Worm (Caenorhabditis elegans) whole organism, L4 larva: ENCODE results near the gene pqn-18.

Experiments used
- D1046.2 ChIP-seq: fragments of 200-800 bp; sonication (Bioruptor generic); IDR thresholded peaks from 2 replicates; pipeline ENCODE4 v1.3.6; 2022; ENCODE audit warnings: missing genetic modification characterization, missing compliant biosample characterization
- R02D3.7 ChIP-seq: fragments of 150-350 bp; sonication (generic microtip); optimal IDR thresholded peaks from 3 replicates; lab custom pipeline; 2014; ENCODE audit warnings: missing biosample characterization, missing genetic modification characterization
- T20F7.1 ChIP-seq: fragments of 200-800 bp; sonication (Bioruptor generic); optimal IDR thresholded peaks from 2 replicates; lab custom pipeline; 2018; ENCODE audit warnings: mild to moderate bottlenecking, missing genetic modification characterization, missing compliant biosample characterization
- T26A8.4 ChIP-seq: fragments of 200-800 bp; sonication (Bioruptor generic); IDR thresholded peaks from 2 replicates; pipeline ENCODE4 v1.3.6; 2022; ENCODE audit warnings: missing genetic modification characterization, missing compliant biosample characterization
- ZK546.5 ChIP-seq, 2 experiments: sonication (generic microtip); optimal IDR thresholded peaks; 2 replicates each; lab custom pipeline; 2017; ENCODE audit warnings: missing biosample characterization in 2 of 2, missing genetic modification characterization in 2 of 2
- aha-1 ChIP-seq: fragments of 150-350 bp; peaks from one replicate; lab custom pipeline; 2014; ENCODE audit warnings: missing biosample characterization, missing genetic modification characterization
- aly-2 ChIP-seq: sonication (generic microtip); optimal IDR thresholded peaks from 2 replicates; lab custom pipeline; 2018; ENCODE audit warnings: missing biosample characterization, missing genetic modification characterization
- ama-1 ChIP-seq: fragments of 150-350 bp; optimal IDR thresholded peaks from 2 replicates; lab custom pipeline; 2014; ENCODE audit warnings: inconsistent platforms, mixed read lengths
- ceh-32 ChIP-seq: sonication (generic microtip); optimal IDR thresholded peaks from 2 replicates; lab custom pipeline; 2016; ENCODE audit warnings: mild to moderate bottlenecking, missing genetic modification characterization, missing compliant biosample characterization; ENCODE audit not compliant: poor library complexity
- daf-16 ChIP-seq, 3 experiments: sonication (generic microtip); optimal IDR thresholded peaks; 2 replicates each; lab custom pipeline; 2016 to 2017; ENCODE audit warnings: missing genetic modification characterization in 3 of 3, missing genetic modification reagents in 3 of 3, mild to moderate bottlenecking in 2 of 3, missing compliant biosample characterization in 2 of 3, missing biosample characterization in 1 of 3, moderate library complexity in 1 of 3
- dmd-6 ChIP-seq: fragments of 200-800 bp; sonication (Bioruptor generic); IDR thresholded peaks from 2 replicates; pipeline ENCODE4 v1.3.6; 2022; ENCODE audit warnings: missing genetic modification reagents, missing genetic modification characterization, missing compliant biosample characterization
- duxl-1 ChIP-seq: sonication (generic microtip); optimal IDR thresholded peaks from 2 replicates; lab custom pipeline; 2016; ENCODE audit warnings: mild to moderate bottlenecking, missing genetic modification characterization, moderate library complexity, missing compliant biosample characterization; ENCODE audit not compliant: poor library complexity
- dve-1 ChIP-seq: sonication (generic microtip); optimal IDR thresholded peaks from 2 replicates; lab custom pipeline; 2017; ENCODE audit warnings: antibody characterized with exemption, mild to moderate bottlenecking, missing genetic modification characterization, missing compliant biosample characterization; ENCODE audit not compliant: insufficient read depth
- egl-27 ChIP-seq: sonication (generic microtip); optimal IDR thresholded peaks from 3 replicates; lab custom pipeline; 2017; ENCODE audit warnings: missing biosample characterization, missing genetic modification reagents, missing genetic modification characterization
- egl-43 ChIP-seq: fragments of 200-800 bp; sonication (Bioruptor generic); IDR thresholded peaks from 2 replicates; pipeline ENCODE4 v1.3.6; 2022; ENCODE audit warnings: missing genetic modification reagents, missing genetic modification characterization, missing compliant biosample characterization
- fos-1 ChIP-seq: fragments of 150-350 bp; optimal IDR thresholded peaks from 2 replicates; lab custom pipeline; 2014; ENCODE audit warnings: missing biosample characterization, missing genetic modification characterization
- gei-8 ChIP-seq: fragments of 200-800 bp; sonication (Bioruptor generic); optimal IDR thresholded peaks from 2 replicates; lab custom pipeline; 2018; ENCODE audit warnings: mild to moderate bottlenecking, missing genetic modification characterization, missing compliant biosample characterization
- hlh-11 ChIP-seq: fragments of 200-800 bp; sonication (Bioruptor generic); optimal IDR thresholded peaks from 2 replicates; lab custom pipeline; 2018; ENCODE audit warnings: mild to moderate bottlenecking, missing genetic modification characterization, missing compliant biosample characterization
- hmg-1.1 ChIP-seq: fragments of 200-800 bp; sonication (Bioruptor generic); IDR thresholded peaks from 2 replicates; pipeline ENCODE4 v1.3.6; 2022; ENCODE audit warnings: missing genetic modification reagents, missing genetic modification characterization, missing compliant biosample characterization
- lin-15B ChIP-seq: fragments of 150-350 bp; sonication (generic microtip); optimal IDR thresholded peaks from 3 replicates; lab custom pipeline; 2014; ENCODE audit warnings: missing biosample characterization, missing genetic modification characterization
- lin-39 ChIP-seq: fragments of 150-350 bp; optimal IDR thresholded peaks from 2 replicates; lab custom pipeline; 2014; ENCODE audit warnings: missing biosample characterization, missing genetic modification reagents, missing genetic modification characterization
- lsy-2 ChIP-seq, 2 experiments: fragments of 150-350 bp in 1 of 2; sonication (generic microtip) in 1 of 2; optimal IDR thresholded peaks; 2 replicates each; lab custom pipeline; 2014 to 2017; ENCODE audit warnings: missing biosample characterization in 2 of 2, missing genetic modification characterization in 2 of 2
- madf-9 ChIP-seq: fragments of 200-800 bp; sonication (Bioruptor generic); conservative IDR thresholded peaks from 2 replicates; pipeline ENCODE4 v1.3.6; 2022; ENCODE audit warnings: missing genetic modification reagents, missing genetic modification characterization, missing compliant biosample characterization
- mdl-1 ChIP-seq, 2 experiments: fragments of 150-350 bp in 1 of 2; sonication (generic microtip) in 1 of 2; optimal IDR thresholded peaks; 2 replicates each; lab custom pipeline; 2014 to 2017; ENCODE audit warnings: missing biosample characterization in 2 of 2, missing genetic modification characterization in 2 of 2
- mep-1 ChIP-seq: fragments of 150-350 bp; sonication (generic microtip); optimal IDR thresholded peaks from 3 replicates; lab custom pipeline; 2014; ENCODE audit warnings: missing biosample characterization, missing genetic modification characterization
- mes-2 ChIP-seq: sonication (generic microtip); optimal IDR thresholded peaks from 2 replicates; lab custom pipeline; 2016; ENCODE audit warnings: missing genotype, mild to moderate bottlenecking, missing genetic modification characterization, missing compliant biosample characterization; ENCODE audit not compliant: poor library complexity, severe bottlenecking
- mxl-3 ChIP-seq: fragments of 200-800 bp; sonication (Bioruptor generic); optimal IDR thresholded peaks from 2 replicates; lab custom pipeline; 2018; ENCODE audit warnings: mild to moderate bottlenecking, missing genetic modification characterization, missing compliant biosample characterization
- nhr-11 ChIP-seq: fragments of 150-350 bp; optimal IDR thresholded peaks from 2 replicates; lab custom pipeline; 2014; ENCODE audit warnings: missing biosample characterization, missing genetic modification characterization
- nhr-237 ChIP-seq: sonication (generic microtip); optimal IDR thresholded peaks from 2 replicates; lab custom pipeline; 2017; ENCODE audit warnings: missing biosample characterization, missing genetic modification characterization
- nhr-28 ChIP-seq: fragments of 150-350 bp; optimal IDR thresholded peaks from 2 replicates; lab custom pipeline; 2014; ENCODE audit warnings: missing biosample characterization, missing genetic modification characterization
- nhr-76 ChIP-seq: fragments of 150-350 bp; optimal IDR thresholded peaks from 2 replicates; lab custom pipeline; 2014; ENCODE audit warnings: missing biosample characterization, missing genetic modification characterization
- pha-4 ChIP-seq, 2 experiments: fragments of 150-350 bp in 1 of 2; fragments of 200-800 bp in 1 of 2; sonication (Bioruptor generic) in 1 of 2; IDR thresholded peaks in 1 of 2; optimal IDR thresholded peaks in 1 of 2; 2 replicates each; pipeline versions ENCODE4 v1.3.6 to Lab custom; 2014 to 2022; ENCODE audit warnings: missing genetic modification characterization in 2 of 2, missing genetic modification reagents in 2 of 2, missing biosample characterization in 1 of 2, missing compliant biosample characterization in 1 of 2
- pqm-1 ChIP-seq: sonication (generic microtip); optimal IDR thresholded peaks from 2 replicates; lab custom pipeline; 2017; ENCODE audit warnings: missing biosample characterization, missing genetic modification characterization
- rbr-2 ChIP-seq: sonication (generic microtip); optimal IDR thresholded peaks from 2 replicates; lab custom pipeline; 2016; ENCODE audit warnings: missing genotype, missing genetic modification characterization, missing compliant biosample characterization
- set-16 ChIP-seq: fragments of 200-800 bp; sonication (Bioruptor generic); IDR thresholded peaks from 2 replicates; pipeline ENCODE4 v1.3.6; 2022; ENCODE audit warnings: missing genetic modification reagents, missing genetic modification characterization, missing compliant biosample characterization
- snpc-1.2 ChIP-seq: fragments of 200-800 bp; sonication (Bioruptor generic); IDR thresholded peaks from 2 replicates; pipeline ENCODE4 v1.3.6; 2022; ENCODE audit warnings: missing genetic modification reagents, missing genetic modification characterization, missing compliant biosample characterization
- snpc-4 ChIP-seq: fragments of 150-350 bp; optimal IDR thresholded peaks from 2 replicates; lab custom pipeline; 2014; ENCODE audit warnings: missing biosample characterization, missing genetic modification characterization
- tra-1 ChIP-seq: fragments of 200-800 bp; sonication (Bioruptor generic); IDR thresholded peaks from 2 replicates; pipeline ENCODE4 v1.3.6; 2022; ENCODE audit warnings: missing genetic modification reagents, missing genetic modification characterization, missing compliant biosample characterization
- unc-130 ChIP-seq: sonication (generic microtip); optimal IDR thresholded peaks from 2 replicates; lab custom pipeline; 2016; ENCODE audit warnings: missing genetic modification reagents, missing genetic modification characterization, missing compliant biosample characterization
- unc-62 ChIP-seq, 3 experiments: fragments of 150-350 bp in 1 of 3; sonication (generic microtip); optimal IDR thresholded peaks in 2 of 3; peaks in 1 of 3; 1 replicate in 1 of 3; 2 replicates in 2 of 3; lab custom pipeline; 2014 to 2017; ENCODE audit warnings: missing biosample characterization in 3 of 3, missing genetic modification characterization in 3 of 3, missing genetic modification reagents in 3 of 3, missing genotype in 1 of 3
- vab-7 ChIP-seq: fragments of 200-800 bp; sonication (Bioruptor generic); IDR thresholded peaks from 2 replicates; pipeline ENCODE4 v1.3.6; 2022; ENCODE audit warnings: missing genetic modification reagents, missing genetic modification characterization, missing compliant biosample characterization
- zip-11 ChIP-seq: fragments of 200-800 bp; sonication (Bioruptor generic); IDR thresholded peaks from 2 replicates; pipeline ENCODE4 v1.3.6; 2022; ENCODE audit warnings: missing genetic modification characterization, missing compliant biosample characterization
- zip-2 ChIP-seq: fragments of 150-350 bp; optimal IDR thresholded peaks from 2 replicates; lab custom pipeline; 2014; ENCODE audit warnings: missing biosample characterization, missing genetic modification characterization

Gene pqn-18

DNA sequence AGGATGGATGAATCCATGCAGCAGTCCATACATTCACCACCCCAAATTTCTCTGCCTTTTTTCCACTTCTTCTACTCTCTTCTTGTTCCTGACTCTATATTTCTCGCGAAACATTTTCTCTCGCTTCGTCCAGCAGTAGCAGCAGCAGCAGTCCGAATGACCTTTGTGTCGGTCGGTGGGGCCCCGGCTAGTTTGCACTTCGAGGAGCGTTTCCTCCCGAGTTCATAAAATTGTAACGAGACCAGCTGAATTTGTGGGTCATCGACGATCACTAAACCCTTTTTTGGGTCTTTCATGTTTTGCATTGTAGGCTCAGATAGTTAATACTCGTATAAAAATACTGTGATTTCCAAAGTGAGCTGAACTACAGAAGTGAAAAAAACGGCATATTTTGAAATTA lies 3.8 kb upstream of the pqn-18 start:
- TF ChIP-seq hmg-1.1 (GFP tag; lab: Robert Waterston, UW) (peak; percentile 22; the same call in 1 of the 2 replicates), aha-1 (tag; lab: Kevin White, UChicago) (peak; percentile 90), vab-7 (GFP tag; lab: Robert Waterston, UW) (0 out of 2 replicates have a peak, but pooled peaks have one; percentile 37), egl-27 (tag; lab: Kevin White, UChicago) (no peak)

DNA sequence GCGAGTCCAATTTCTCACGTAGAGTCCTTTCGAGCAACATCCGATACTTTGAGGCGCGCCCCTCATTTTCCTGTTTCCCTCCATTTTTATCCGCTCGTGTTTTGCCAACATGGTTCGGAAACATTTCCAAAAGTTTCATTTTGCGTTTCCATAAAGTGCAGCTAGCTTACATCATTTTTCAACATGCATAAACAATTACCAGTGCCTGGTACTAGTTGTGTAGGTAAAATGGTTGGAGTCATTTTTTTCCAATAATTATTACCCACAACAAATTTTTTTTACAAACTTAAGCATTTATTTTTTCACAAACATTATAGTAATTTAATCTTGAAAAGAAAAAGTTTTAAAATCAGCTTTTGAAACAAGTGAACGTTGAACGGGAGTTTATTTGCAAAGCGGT lies 1.1 kb downstream of the pqn-18 start:
- peak; percentile 66 for TF ChIP-seq aha-1 (tag; lab: Kevin White, UChicago)
- no peak for TF ChIP-seq snpc-4 (tag; lab: Kevin White, UChicago)

DNA sequence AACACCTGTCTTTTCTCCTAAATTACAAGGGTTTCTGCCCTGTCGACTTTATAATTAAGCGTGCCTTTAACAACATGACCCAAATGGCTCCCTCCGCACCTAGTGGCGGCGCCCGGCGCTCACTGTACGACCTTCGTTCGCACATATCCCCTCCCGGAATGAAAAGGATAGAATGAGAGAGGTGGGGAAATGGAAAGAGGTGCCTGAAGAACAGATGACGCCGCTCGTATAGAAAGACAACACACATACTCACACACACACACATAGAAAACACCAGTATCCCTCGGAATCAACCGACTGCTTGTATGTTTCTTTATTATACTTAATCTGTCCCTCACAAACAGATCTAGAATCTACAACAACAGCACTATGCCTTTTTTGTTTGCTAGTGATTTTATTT lies 2.3 kb downstream of the pqn-18 start:
- 0 out of 2 replicates have a peak, but pooled peaks have one; percentile 21 for TF ChIP-seq egl-43
- no peak for TF ChIP-seq mep-1 (tag; lab: Kevin White, UChicago)
- TF ChIP-seq daf-16 (GFP tag; optimal IDR thresholded peaks at IDR 0.05; lab: Kevin White, UChicago): peak in 1 of 2 experiments; percentile 42
- TF ChIP-seq daf-16 (tag; optimal IDR thresholded peaks at IDR 0.05; lab: Kevin White, UChicago): no peak
- TF ChIP-seq mes-2 (tag; lab: Kevin White, UChicago): no peak
- no peak for TF ChIP-seq rbr-2
- TF ChIP-seq dmd-6 (GFP tag; lab: Robert Waterston, UW): 0 out of 2 replicates have a peak, but pooled peaks have one; percentile 7
- TF ChIP-seq set-16: no peak
- TF ChIP-seq pha-4 (GFP tag; IDR thresholded peaks at IDR 0.05; lab: Robert Waterston, UW): no peak
- TF ChIP-seq pha-4 (tag; optimal IDR thresholded peaks at IDR 0.05; lab: Kevin White, UChicago): no peak

DNA sequence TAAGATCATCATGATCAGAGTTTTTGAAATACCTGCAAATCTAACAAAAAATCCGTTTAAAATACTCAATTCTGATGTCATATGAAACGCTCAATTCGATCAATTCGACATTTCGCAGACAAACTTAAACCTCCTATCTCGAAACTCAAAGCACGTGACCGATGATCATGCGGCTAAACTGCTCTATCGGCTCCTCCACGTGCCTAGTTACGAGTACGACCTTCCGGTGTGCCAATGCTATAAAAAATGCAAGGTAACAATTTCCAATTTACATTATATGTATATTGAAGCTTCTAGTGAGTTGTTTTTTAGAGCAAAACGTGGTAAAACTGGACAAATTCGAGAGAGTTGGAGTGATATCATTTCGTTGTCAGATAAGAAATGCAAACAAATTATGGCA lies 3.6 kb downstream of the pqn-18 start:
- TF ChIP-seq ama-1 (lab: Kevin White, UChicago): no peak
- TF ChIP-seq tra-1: peak; percentile 9; the same call in 1 of the 2 replicates
- TF ChIP-seq mdl-1 (tag; optimal IDR thresholded peaks at IDR 0.05; lab: Kevin White, UChicago): peak in 1 of 2 experiments; percentile 69
- peak; percentile 88 for TF ChIP-seq dmd-6 (GFP tag; lab: Robert Waterston, UW)
- TF ChIP-seq unc-62 (GFP tag; optimal IDR thresholded peaks at IDR 0.05 in 1 of 2; lab: Kevin White, UChicago): peak in 1 of 2 experiments; percentile 61
- TF ChIP-seq unc-62 (tag; optimal IDR thresholded peaks at IDR 0.05; lab: Kevin White, UChicago): no peak
- TF ChIP-seq lsy-2 (tag; optimal IDR thresholded peaks at IDR 0.05; lab: Kevin White, UChicago): peak in 1 of 2 experiments; percentile 7
- no peak for TF ChIP-seq rbr-2
- peak; percentile 13 for TF ChIP-seq pqm-1 (tag; lab: Kevin White, UChicago)
- TF ChIP-seq duxl-1 (tag; lab: Kevin White, UChicago): no peak
- TF ChIP-seq mes-2 (tag; lab: Kevin White, UChicago): no peak
- TF ChIP-seq gei-8: no peak
- TF ChIP-seq lin-39 (tag; lab: Kevin White, UChicago): no peak
- no peak for TF ChIP-seq T26A8.4 (GFP tag; lab: Robert Waterston, UW)
- TF ChIP-seq nhr-237: no peak
- no peak for TF ChIP-seq aly-2 (tag; lab: Kevin White, UChicago)
- peak; percentile 78 for TF ChIP-seq hlh-11 (tag; lab: Kevin White, UChicago)
- peak; percentile 16 for TF ChIP-seq nhr-11
- TF ChIP-seq lin-15B (tag; lab: Kevin White, UChicago): no peak
- TF ChIP-seq nhr-28 (tag; lab: Kevin White, UChicago): peak; percentile 44
- no peak for TF ChIP-seq D1046.2 (GFP tag; lab: Robert Waterston, UW)
- TF ChIP-seq daf-16 (GFP tag; optimal IDR thresholded peaks at IDR 0.05; lab: Kevin White, UChicago): no peak
- peak; percentile 52 for TF ChIP-seq daf-16 (tag; optimal IDR thresholded peaks at IDR 0.05; lab: Kevin White, UChicago)
- TF ChIP-seq ceh-32: no peak
- no peak for TF ChIP-seq zip-2 (tag; lab: Kevin White, UChicago)
- TF ChIP-seq nhr-76 (tag; lab: Kevin White, UChicago): no peak
- TF ChIP-seq T20F7.1 (GFP tag; lab: Kevin White, UChicago): no peak
- no peak for TF ChIP-seq madf-9 (GFP tag; lab: Robert Waterston, UW)
- TF ChIP-seq dve-1 (tag; lab: Kevin White, UChicago): peak; percentile 78
- no peak for TF ChIP-seq snpc-1.2
- peak; percentile 35 for TF ChIP-seq mxl-3 (GFP tag; lab: Kevin White, UChicago)
- no peak for TF ChIP-seq R02D3.7
- no peak for TF ChIP-seq fos-1 (tag; lab: Kevin White, UChicago)
- TF ChIP-seq unc-130: no peak
- peak; percentile 25 for TF ChIP-seq mep-1 (tag; lab: Kevin White, UChicago)
- no peak for TF ChIP-seq zip-11 (GFP tag; lab: Robert Waterston, UW)
- TF ChIP-seq ZK546.5 (tag; optimal IDR thresholded peaks at IDR 0.05; lab: Kevin White, UChicago): no peak
